Worm (Caenorhabditis elegans) whole organism, late embryonic: Measurements from ENCODE around the gene hda-4.

Experiments used
- ceh-24 ChIP-seq: sonication (generic microtip); optimal IDR thresholded peaks from 2 replicates; lab custom pipeline; 2016; ENCODE audit warnings: mild to moderate bottlenecking, missing genetic modification characterization, missing compliant biosample characterization
- rnt-1 ChIP-seq: sonication (generic microtip); optimal IDR thresholded peaks from 2 replicates; lab custom pipeline; 2016; ENCODE audit warnings: missing genetic modification characterization, missing compliant biosample characterization

DNA sequence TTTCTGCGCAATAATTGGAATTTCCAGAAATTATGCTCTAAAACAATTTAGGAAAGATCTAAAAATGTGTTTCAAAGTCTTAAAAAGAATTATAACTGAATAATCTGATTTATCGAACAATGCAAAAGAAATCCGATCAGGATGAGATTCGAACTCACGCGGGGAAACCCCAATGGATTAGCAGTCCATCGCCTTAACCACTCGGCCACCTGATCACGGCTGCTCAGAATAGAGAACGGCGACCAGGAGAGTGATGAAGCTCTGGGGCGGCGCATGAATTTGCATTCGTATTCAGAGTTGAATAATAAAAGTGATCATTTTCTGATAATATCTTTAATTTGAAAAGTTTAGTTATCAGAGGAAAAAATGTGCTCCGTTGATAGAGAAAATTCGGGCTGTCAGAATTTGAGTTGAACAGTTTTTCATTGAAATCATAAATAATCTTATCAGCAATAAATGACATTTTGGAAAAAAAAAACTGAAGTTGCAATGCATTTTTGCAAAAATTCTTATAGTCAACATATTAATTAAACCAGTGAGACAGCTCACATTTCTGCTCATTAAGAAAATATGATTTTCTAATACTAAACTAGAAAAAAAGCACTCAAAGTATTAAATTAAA, 39.4 kb upstream of the hda-4 start:
- TF ChIP-seq rnt-1 (tag; lab: Kevin White, UChicago) (no peak), ceh-24 (no peak)
